Worm (Caenorhabditis elegans) whole organism, midembryonic: Measurements from ENCODE around the gene D1086.12.

Experiments
- T22C8.4 ChIP-seq: fragments of 200-800 bp; sonication (Bioruptor generic); IDR thresholded peaks from 2 replicates; pipeline ENCODE4 v1.3.6; 2022; ENCODE audit warnings: missing genetic modification characterization, missing compliant biosample characterization
- cog-1 ChIP-seq: sonication (generic microtip); optimal IDR thresholded peaks from 2 replicates; lab custom pipeline; 2016; ENCODE audit warnings: missing genetic modification characterization, missing compliant biosample characterization
- flt-1 ChIP-seq: fragments of 200-800 bp; sonication (Bioruptor generic); IDR thresholded peaks from 2 replicates; pipeline ENCODE4 v1.3.6; 2022; ENCODE audit warnings: missing genetic modification characterization, missing compliant biosample characterization
- klf-2 ChIP-seq: fragments of 200-800 bp; sonication (Bioruptor generic); conservative IDR thresholded peaks from 2 replicates; pipeline ENCODE4 v1.3.6; 2022; ENCODE audit warnings: missing genetic modification reagents, missing genetic modification characterization, missing compliant biosample characterization
- med-1 ChIP-seq: sonication (generic microtip); optimal IDR thresholded peaks from 2 replicates; lab custom pipeline; 2017; ENCODE audit warnings: missing genetic modification characterization, mild to moderate bottlenecking, missing compliant biosample characterization, antibody characterized with exemption, missing genetic modification reagents; ENCODE audit not compliant: insufficient read depth
- ref-1 ChIP-seq: fragments of 200-800 bp; sonication (Bioruptor generic); conservative IDR thresholded peaks from 2 replicates; pipeline ENCODE4 v1.3.6; 2022; ENCODE audit warnings: missing genetic modification reagents, missing genetic modification characterization, missing compliant biosample characterization
- tab-1 ChIP-seq: fragments of 200-800 bp; sonication (Bioruptor generic); IDR thresholded peaks from 2 replicates; pipeline ENCODE4 v1.3.6; 2022; ENCODE audit warnings: missing genetic modification characterization, missing compliant biosample characterization
- ztf-23 ChIP-seq: fragments of 200-800 bp; sonication (Bioruptor generic); IDR thresholded peaks from 2 replicates; pipeline ENCODE4 v1.3.6; 2022; ENCODE audit warnings: missing genetic modification reagents, missing genetic modification characterization, missing compliant biosample characterization
- ztf-29 ChIP-seq: fragments of 200-800 bp; sonication (Bioruptor generic); IDR thresholded peaks from 2 replicates; pipeline ENCODE4 v1.3.6; 2022; ENCODE audit warnings: missing genetic modification reagents, missing genetic modification characterization, missing compliant biosample characterization

- no peak for TF ChIP-seq klf-2
- no peak for TF ChIP-seq ref-1 (GFP tag; lab: Robert Waterston, UW)
- TF ChIP-seq flt-1, result no peak
- no peak for TF ChIP-seq ztf-29 (GFP tag; lab: Robert Waterston, UW)
- no peak for TF ChIP-seq ztf-23 (GFP tag; lab: Robert Waterston, UW)
- TF ChIP-seq cog-1, result no peak
- no peak for TF ChIP-seq T22C8.4
- TF ChIP-seq med-1 (GFP tag; lab: Kevin White, UChicago), result no peak
- no peak for TF ChIP-seq tab-1 (GFP tag; lab: Robert Waterston, UW)
Observed at ce11 chrV:14083970-14084369, 17.0 kb upstream of the D1086.12 start, which contains the start of gene D1086.7.
